Fruit fly (Drosophila melanogaster) whole organism, embryonic: ENCODE results near the gene CG46467.
A peak's percentile ranks its signal among the peaks of the same experiment; 100 is the strongest.

ENCODE experiments used
- Atf-2 ChIP-seq: fragments of 200-800 bp; sonication (Bioruptor generic); optimal IDR thresholded peaks from 2 replicates; lab custom pipeline; 2016; ENCODE audit warnings: missing biosample characterization, missing genetic modification characterization
- CG10267 ChIP-seq: fragments of 200-800 bp; sonication (Bioruptor generic); optimal IDR thresholded peaks from 2 replicates; lab custom pipeline; 2018; ENCODE audit warnings: missing biosample characterization, mild to moderate bottlenecking, missing genetic modification characterization, moderate library complexity
- CG10431 ChIP-seq: fragments of 200-800 bp; sonication (Bioruptor generic); optimal IDR thresholded peaks from 3 replicates; lab custom pipeline; 2018; ENCODE audit warnings: missing biosample characterization, mild to moderate bottlenecking, missing genetic modification characterization
- CG10979 ChIP-seq: fragments of 200-800 bp; sonication (Bioruptor generic); optimal IDR thresholded peaks from 2 replicates; lab custom pipeline; 2018; ENCODE audit warnings: missing biosample characterization, mild to moderate bottlenecking, missing genetic modification characterization, moderate library complexity
- CG11504 ChIP-seq: fragments of 200-800 bp; sonication (Bioruptor generic); optimal IDR thresholded peaks from 3 replicates; lab custom pipeline; 2019; ENCODE audit warnings: missing biosample characterization, mild to moderate bottlenecking, missing genetic modification characterization, moderate library complexity
- CG13424 ChIP-seq: fragments of 200-800 bp; sonication (Bioruptor generic); optimal IDR thresholded peaks from 2 replicates; lab custom pipeline; 2019; ENCODE audit warnings: missing biosample characterization, mild to moderate bottlenecking, missing genetic modification characterization, moderate library complexity
- CG14667 ChIP-seq: fragments of 200-800 bp; sonication (Bioruptor generic); IDR thresholded peaks from 2 replicates; pipeline ENCODE4 v1.3.6; 2022; ENCODE audit warnings: missing biosample characterization, missing genetic modification characterization
- CG17359 ChIP-seq: fragments of 200-800 bp; sonication (Bioruptor generic); optimal IDR thresholded peaks from 3 replicates; lab custom pipeline; 2018; ENCODE audit warnings: missing biosample characterization, mild to moderate bottlenecking, missing genetic modification characterization, moderate library complexity
- CG17568 ChIP-seq: fragments of 200-800 bp; sonication (Bioruptor generic); optimal IDR thresholded peaks from 2 replicates; lab custom pipeline; 2018; ENCODE audit warnings: missing biosample characterization, mild to moderate bottlenecking, missing genetic modification characterization, moderate library complexity
- CG18599 ChIP-seq: fragments of 200-800 bp; sonication (Bioruptor generic); optimal IDR thresholded peaks from 3 replicates; lab custom pipeline; 2017; ENCODE audit warnings: missing biosample characterization, missing genetic modification characterization, mild to moderate bottlenecking, moderate library complexity, missing genetic modification reagents
- CG2120 ChIP-seq: fragments of 200-800 bp; sonication (Bioruptor generic); optimal IDR thresholded peaks from 3 replicates; lab custom pipeline; 2016; ENCODE audit warnings: missing biosample characterization, missing genetic modification characterization
- CG3163 ChIP-seq: fragments of 200-800 bp; sonication (Bioruptor generic); optimal IDR thresholded peaks from 3 replicates; lab custom pipeline; 2016; ENCODE audit warnings: missing biosample characterization, missing genetic modification characterization
- CG3726 ChIP-seq: fragments of 200-800 bp; sonication (Bioruptor generic); IDR thresholded peaks from 3 replicates; pipeline ENCODE4, ENCODE4 v1.3.6; 2022; ENCODE audit warnings: missing biosample characterization, missing genetic modification characterization
- CG4360 ChIP-seq: fragments of 200-800 bp; sonication (Bioruptor generic); IDR thresholded peaks from 2 replicates; pipeline ENCODE4 v1.3.6; 2022; ENCODE audit warnings: missing biosample characterization, missing genetic modification characterization
- CG4617 ChIP-seq: fragments of 200-800 bp; sonication (Bioruptor generic); optimal IDR thresholded peaks from 3 replicates; lab custom pipeline; 2016; ENCODE audit warnings: missing biosample characterization, missing genetic modification characterization, borderline replicate concordance
- CG7745 ChIP-seq: fragments of 200-800 bp; sonication (Bioruptor generic); optimal IDR thresholded peaks from 2 replicates; lab custom pipeline; 2018; ENCODE audit warnings: missing biosample characterization, mild to moderate bottlenecking, missing genetic modification characterization, moderate library complexity
- CG8281 ChIP-seq: fragments of 200-800 bp; sonication (Bioruptor generic); optimal IDR thresholded peaks from 2 replicates; lab custom pipeline; 2018; ENCODE audit warnings: missing biosample characterization, mild to moderate bottlenecking, missing genetic modification characterization, moderate library complexity
- CG8359 ChIP-seq: fragments of 200-800 bp; sonication (Bioruptor generic); optimal IDR thresholded peaks from 2 replicates; lab custom pipeline; 2017; ENCODE audit warnings: missing biosample characterization, mild to moderate bottlenecking, missing genetic modification characterization, borderline replicate concordance
- CG8478 ChIP-seq: fragments of >200 bp; optimal IDR thresholded peaks from 2 replicates; lab custom pipeline; 2018
- Dref ChIP-seq: fragments of 200-800 bp; sonication (Bioruptor generic); IDR thresholded peaks from 2 replicates; pipeline ENCODE4 v1.3.6; 2022; ENCODE audit warnings: missing biosample characterization, missing genetic modification characterization
- Drgx ChIP-seq: fragments of 200-800 bp; sonication (Bioruptor generic); IDR thresholded peaks from 2 replicates; pipeline ENCODE4 v1.3.6; 2022; ENCODE audit warnings: missing biosample characterization, missing genetic modification characterization
- Fer3 ChIP-seq: fragments of 200-800 bp; sonication (Bioruptor generic); optimal IDR thresholded peaks from 2 replicates; lab custom pipeline; 2018; ENCODE audit warnings: missing biosample characterization, mild to moderate bottlenecking, missing genetic modification characterization, moderate library complexity
- HLH4C ChIP-seq: fragments of 200-800 bp; sonication (Bioruptor generic); IDR thresholded peaks from 3 replicates; pipeline ENCODE4 v1.3.6; 2022; ENCODE audit warnings: missing biosample characterization, missing genetic modification characterization; ENCODE audit not compliant: partially characterized antibody
- Hmx ChIP-seq: fragments of 200-800 bp; sonication (Bioruptor generic); optimal IDR thresholded peaks from 2 replicates; lab custom pipeline; 2016; ENCODE audit warnings: missing biosample characterization, missing genetic modification characterization
- Hr78 ChIP-seq, 2 experiments: fragments of 200-800 bp in 1 of 2; fragments of >200 bp in 1 of 2; sonication (Bioruptor generic) in 1 of 2; optimal IDR thresholded peaks; 2 replicates each; lab custom pipeline; 2017 to 2019; ENCODE audit warnings: missing biosample characterization in 2 of 2, missing genetic modification characterization in 2 of 2, mild to moderate bottlenecking in 1 of 2, moderate library complexity in 1 of 2
- Mad ChIP-seq: fragments of 200-800 bp; sonication (Bioruptor generic); optimal IDR thresholded peaks from 2 replicates; lab custom pipeline; 2016; ENCODE audit warnings: missing biosample characterization, missing genetic modification characterization
- Meics ChIP-seq: fragments of 200-800 bp; sonication (Bioruptor generic); optimal IDR thresholded peaks from 2 replicates; lab custom pipeline; 2017; ENCODE audit warnings: missing biosample characterization, mild to moderate bottlenecking, missing genetic modification characterization
- Myb ChIP-seq: fragments of 200-800 bp; sonication (Bioruptor generic); optimal IDR thresholded peaks from 2 replicates; lab custom pipeline; 2016; ENCODE audit warnings: missing biosample characterization, missing genetic modification characterization
- PHDP ChIP-seq: fragments of 200-800 bp; sonication (Bioruptor generic); optimal IDR thresholded peaks from 3 replicates; lab custom pipeline; 2018; ENCODE audit warnings: missing biosample characterization, mild to moderate bottlenecking, missing genetic modification characterization, moderate library complexity
- Pdp1 ChIP-seq, 2 experiments: fragments of 200-800 bp; sonication (Bioruptor generic); optimal IDR thresholded peaks; 3 replicates each; lab custom pipeline; 2016; ENCODE audit warnings: missing biosample characterization in 2 of 2, missing genetic modification characterization in 2 of 2, mild to moderate bottlenecking in 1 of 2, moderate library complexity in 1 of 2
- Ssrp ChIP-seq: fragments of 200-800 bp; sonication (Bioruptor generic); optimal IDR thresholded peaks from 2 replicates; lab custom pipeline; 2018; ENCODE audit warnings: missing biosample characterization, mild to moderate bottlenecking, missing genetic modification characterization, moderate library complexity
- Xrp1 ChIP-seq: fragments of 200-800 bp; sonication (Bioruptor generic); IDR thresholded peaks from 2 replicates; pipeline ENCODE4 v1.3.6; 2022; ENCODE audit warnings: missing biosample characterization, missing genetic modification characterization
- ap ChIP-seq: fragments of 200-800 bp; sonication (Bioruptor generic); IDR thresholded peaks from 2 replicates; pipeline ENCODE4 v1.3.6; 2022; ENCODE audit warnings: missing biosample characterization, missing genetic modification characterization
- az2 ChIP-seq: fragments of 200-800 bp; sonication (Bioruptor generic); optimal IDR thresholded peaks from 3 replicates; lab custom pipeline; 2016; ENCODE audit warnings: missing biosample characterization, missing genetic modification characterization
- bcd ChIP-seq: fragments of 200-800 bp; sonication (Bioruptor generic); optimal IDR thresholded peaks from 2 replicates; lab custom pipeline; 2017; ENCODE audit warnings: missing biosample characterization, mild to moderate bottlenecking, missing genetic modification characterization
- bsh ChIP-seq, 2 experiments: fragments of 200-800 bp; sonication (Bioruptor generic); optimal IDR thresholded peaks; 2 replicates each; lab custom pipeline; 2017 to 2018; ENCODE audit warnings: mild to moderate bottlenecking in 2 of 2, missing biosample characterization in 2 of 2, missing genetic modification characterization in 2 of 2, moderate library complexity in 1 of 2
- cg ChIP-seq: fragments of 200-800 bp; sonication (Bioruptor generic); optimal IDR thresholded peaks from 3 replicates; lab custom pipeline; 2019; ENCODE audit warnings: missing biosample characterization, mild to moderate bottlenecking, missing genetic modification characterization, moderate library complexity
- exex ChIP-seq: fragments of 200-800 bp; sonication (Bioruptor generic); optimal IDR thresholded peaks from 4 replicates; lab custom pipeline; 2018; ENCODE audit warnings: missing biosample characterization, mild to moderate bottlenecking, missing genetic modification characterization, moderate library complexity
- fd3F ChIP-seq: fragments of 200-800 bp; sonication (Bioruptor generic); optimal IDR thresholded peaks from 2 replicates; lab custom pipeline; 2018; ENCODE audit warnings: missing biosample characterization, mild to moderate bottlenecking, missing genetic modification characterization, moderate library complexity
- h ChIP-seq: fragments of >200 bp; optimal IDR thresholded peaks from 2 replicates; lab custom pipeline; 2017
- ind ChIP-seq: fragments of 200-800 bp; sonication (Bioruptor generic); optimal IDR thresholded peaks from 3 replicates; lab custom pipeline; 2016; ENCODE audit warnings: missing biosample characterization, missing genetic modification characterization
- jigr1 ChIP-seq: fragments of 200-800 bp; sonication (Bioruptor generic); IDR thresholded peaks from 3 replicates; pipeline ENCODE4 v1.3.6; 2022; ENCODE audit warnings: missing biosample characterization, missing genetic modification characterization
- lola ChIP-seq, 3 experiments: fragments of >200 bp in 2 of 3; fragments of 200-800 bp in 1 of 3; sonication (Bioruptor generic) in 1 of 3; optimal IDR thresholded peaks; 2 replicates each; lab custom pipeline; 2017 to 2019; ENCODE audit warnings: missing biosample characterization in 3 of 3, missing genetic modification characterization in 3 of 3, mild to moderate bottlenecking in 1 of 3, moderate library complexity in 1 of 3
- mirr ChIP-seq: fragments of 200-800 bp; sonication (Bioruptor generic); optimal IDR thresholded peaks from 3 replicates; lab custom pipeline; 2018; ENCODE audit warnings: missing biosample characterization, mild to moderate bottlenecking, missing genetic modification characterization
- salm ChIP-seq: fragments of 200-800 bp; sonication (Bioruptor generic); optimal IDR thresholded peaks from 2 replicates; lab custom pipeline; 2018; ENCODE audit warnings: missing biosample characterization, mild to moderate bottlenecking, missing genetic modification characterization
- sima ChIP-seq: fragments of 200-800 bp; sonication (Bioruptor generic); optimal IDR thresholded peaks from 2 replicates; lab custom pipeline; 2016; ENCODE audit warnings: missing biosample characterization, missing genetic modification characterization
- twi ChIP-seq: fragments of 200-800 bp; optimal IDR thresholded peaks from 2 replicates; lab custom pipeline; 2019; ENCODE audit warnings: missing biosample characterization, mild to moderate bottlenecking, missing genetic modification characterization, moderate library complexity
- zf30C ChIP-seq: fragments of 200-800 bp; sonication (Bioruptor generic); optimal IDR thresholded peaks from 3 replicates; lab custom pipeline; 2018; ENCODE audit warnings: missing biosample characterization, mild to moderate bottlenecking, missing genetic modification characterization
- zfh2 ChIP-seq: fragments of 200-800 bp; sonication (Bioruptor generic); optimal IDR thresholded peaks from 2 replicates; lab custom pipeline; 2016; ENCODE audit warnings: missing biosample characterization, missing genetic modification characterization

Gene CG46467

dm6 chr3R:9884461-9885185, 10.1 kb downstream of the CG46467 start (continued):
- peak; percentile 33 for TF ChIP-seq CG10979 (tag; lab: Kevin White, UChicago)
- TF ChIP-seq Hr78 (GFP tag; optimal IDR thresholded peaks at IDR 0.05; lab: Kevin White, UChicago): peak in 1 of 2 experiments; percentile 50
- no peak for TF ChIP-seq HLH4C (GFP tag; lab: Robert Waterston, UW)
- peak; percentile 39 for TF ChIP-seq PHDP (tag; lab: Kevin White, UChicago)
- peak; percentile 44 for TF ChIP-seq mirr (GFP tag; lab: Kevin White, UChicago)
- TF ChIP-seq fd3F: no peak
- peak; percentile 36; the same call in 1 of the 2 replicates for TF ChIP-seq Xrp1
- peak; percentile 65 for TF ChIP-seq zfh2 (GFP tag; lab: Kevin White, UChicago)
- 0 out of 2 replicates have a peak, but pooled peaks have one; percentile 25 for TF ChIP-seq CG14667 (GFP tag; lab: Robert Waterston, UW)
- peak; percentile 13 for TF ChIP-seq CG8281 (tag; lab: Kevin White, UChicago)
- TF ChIP-seq CG2120 (GFP tag; lab: Kevin White, UChicago): peak; percentile 85
- no peak for TF ChIP-seq Ssrp (tag; lab: Kevin White, UChicago)
- TF ChIP-seq Myb (GFP tag; lab: Kevin White, UChicago): peak; percentile 21
- no peak for TF ChIP-seq Atf-2 (GFP tag; lab: Kevin White, UChicago)
- TF ChIP-seq bsh (GFP tag; optimal IDR thresholded peaks at IDR 0.05; lab: Kevin White, UChicago): peak in 1 of 2 experiments; percentile 9
- TF ChIP-seq lola (GFP tag; optimal IDR thresholded peaks at IDR 0.05; lab: Kevin White, UChicago): no peak
- no peak for TF ChIP-seq CG3726 (GFP tag; lab: Robert Waterston, UW)
- no peak; the same call in 1 of the 2 replicates for TF ChIP-seq ap (GFP tag; lab: Robert Waterston, UW)
- no peak for TF ChIP-seq Mad (GFP tag; lab: Kevin White, UChicago)
- TF ChIP-seq zf30C (GFP tag; lab: Kevin White, UChicago): no peak
- TF ChIP-seq exex: peak; percentile 4
- no peak for TF ChIP-seq sima (GFP tag; lab: Kevin White, UChicago)
- TF ChIP-seq bcd (GFP tag; lab: Kevin White, UChicago): peak; percentile 60
- TF ChIP-seq CG10431 (GFP tag; lab: Kevin White, UChicago): no peak
- TF ChIP-seq az2: no peak
- TF ChIP-seq CG11504 (tag; lab: Kevin White, UChicago): peak; percentile 61
- no peak for TF ChIP-seq Hmx
- TF ChIP-seq CG18599 (GFP tag; lab: Kevin White, UChicago): peak; percentile 87
- no peak for TF ChIP-seq Drgx (GFP tag; lab: Robert Waterston, UW)
- TF ChIP-seq Meics: peak; percentile 71
- peak; percentile 51 for TF ChIP-seq Fer3 (tag; lab: Kevin White, UChicago)
- peak; percentile 33 for TF ChIP-seq CG17359
- TF ChIP-seq CG10267 (tag; lab: Kevin White, UChicago): no peak
- peak; percentile 54 for TF ChIP-seq ind (GFP tag; lab: Kevin White, UChicago)
- no peak for TF ChIP-seq salm (tag; lab: Kevin White, UChicago)
- TF ChIP-seq CG8478 (lab: Kevin White, UChicago): no peak
- peak; percentile 58 for TF ChIP-seq CG13424 (tag; lab: Kevin White, UChicago)
- no peak for TF ChIP-seq CG3163 (GFP tag; lab: Kevin White, UChicago)
- TF ChIP-seq CG4360 (GFP tag; lab: Robert Waterston, UW): no peak
- TF ChIP-seq h (lab: Kevin White, UChicago): no peak
- TF ChIP-seq Pdp1 (GFP tag; optimal IDR thresholded peaks at IDR 0.05; lab: Kevin White, UChicago): peak; percentile 43 to 93
- TF ChIP-seq Dref: no peak
- no peak for TF ChIP-seq CG8359
- TF ChIP-seq CG4617: no peak
- no peak for TF ChIP-seq cg (GFP tag; lab: Kevin White, UChicago)
- no peak for TF ChIP-seq CG7745
- TF ChIP-seq twi (tag; lab: Kevin White, UChicago): no peak
- no peak for TF ChIP-seq jigr1 (GFP tag; lab: Robert Waterston, UW)
- no peak for TF ChIP-seq CG17568 (GFP tag; lab: Kevin White, UChicago)
